Worm (Caenorhabditis elegans) whole organism, late embryonic: ENCODE measurements around the gene F16B12.6.

Experiments
- F13H6.1 ChIP-seq: sonication (generic microtip); optimal IDR thresholded peaks from 2 replicates; lab custom pipeline; 2016; ENCODE audit warnings: missing genetic modification characterization, missing compliant biosample characterization
- K02D7.2 ChIP-seq: sonication (generic microtip); optimal IDR thresholded peaks from 2 replicates; lab custom pipeline; 2017; ENCODE audit warnings: mild to moderate bottlenecking, missing genetic modification characterization, missing compliant biosample characterization
- K09A11.1 ChIP-seq: sonication (generic microtip); optimal IDR thresholded peaks from 2 replicates; lab custom pipeline; 2017; ENCODE audit warnings: antibody characterized with exemption, mild to moderate bottlenecking, missing genetic modification characterization, missing compliant biosample characterization; ENCODE audit not compliant: insufficient read depth
- T23F11.4 ChIP-seq: fragments of 200-800 bp; sonication (Bioruptor generic); optimal IDR thresholded peaks from 2 replicates; lab custom pipeline; 2018; ENCODE audit warnings: mild to moderate bottlenecking, missing genetic modification characterization, missing compliant biosample characterization
- Y22D7AL.16 ChIP-seq: sonication (generic microtip); optimal IDR thresholded peaks from 2 replicates; lab custom pipeline; 2016; ENCODE audit warnings: missing genetic modification characterization, missing compliant biosample characterization
- ahr-1 ChIP-seq: sonication (generic microtip); optimal IDR thresholded peaks from 2 replicates; lab custom pipeline; 2016; ENCODE audit warnings: missing genetic modification characterization, missing compliant biosample characterization
- ama-1 ChIP-seq: fragments of 150-350 bp; optimal IDR thresholded peaks from 2 replicates; lab custom pipeline; 2014
- ceh-14 ChIP-seq: sonication (generic microtip); optimal IDR thresholded peaks from 2 replicates; lab custom pipeline; 2016; ENCODE audit warnings: missing genotype, missing genetic modification characterization, missing compliant biosample characterization
- ceh-18 ChIP-seq: sonication (generic microtip); optimal IDR thresholded peaks from 2 replicates; lab custom pipeline; 2016; ENCODE audit warnings: missing genetic modification characterization, missing compliant biosample characterization
- ceh-19 ChIP-seq: fragments of 200-800 bp; sonication (Bioruptor generic); optimal IDR thresholded peaks from 2 replicates; lab custom pipeline; 2018; ENCODE audit warnings: mild to moderate bottlenecking, missing genetic modification characterization, missing compliant biosample characterization
- ceh-31 ChIP-seq: sonication (generic microtip); optimal IDR thresholded peaks from 2 replicates; lab custom pipeline; 2016; ENCODE audit warnings: missing genetic modification characterization, missing compliant biosample characterization
- ceh-45 ChIP-seq: fragments of 200-800 bp; sonication (Bioruptor generic); IDR thresholded peaks from 2 replicates; pipeline ENCODE4 v1.3.6; 2022; ENCODE audit warnings: missing genetic modification reagents, missing genetic modification characterization, missing compliant biosample characterization
- ceh-48 ChIP-seq: sonication (generic microtip); optimal IDR thresholded peaks from 2 replicates; lab custom pipeline; 2016; ENCODE audit warnings: missing genetic modification characterization, inconsistent platforms, missing compliant biosample characterization
- ceh-6 ChIP-seq: fragments of 200-800 bp; sonication (Bioruptor generic); optimal IDR thresholded peaks from 2 replicates; lab custom pipeline; 2018; ENCODE audit warnings: mild to moderate bottlenecking, missing genetic modification characterization, missing compliant biosample characterization
- dve-1 ChIP-seq: sonication (generic microtip); optimal IDR thresholded peaks from 2 replicates; lab custom pipeline; 2017; ENCODE audit warnings: antibody characterized with exemption, mild to moderate bottlenecking, missing genetic modification characterization, missing compliant biosample characterization
- elt-2 ChIP-seq: sonication (generic microtip); optimal IDR thresholded peaks from 2 replicates; lab custom pipeline; 2016; ENCODE audit warnings: missing genetic modification reagents, missing genetic modification characterization, missing compliant biosample characterization
- elt-4 ChIP-seq: sonication (generic microtip); optimal IDR thresholded peaks from 2 replicates; lab custom pipeline; 2016; ENCODE audit warnings: missing genetic modification characterization, missing compliant biosample characterization
- ets-4 ChIP-seq: sonication (generic microtip); optimal IDR thresholded peaks from 2 replicates; lab custom pipeline; 2016; ENCODE audit warnings: missing genetic modification characterization, missing compliant biosample characterization
- eyg-1 ChIP-seq: sonication (generic microtip); optimal IDR thresholded peaks from 2 replicates; lab custom pipeline; 2016; ENCODE audit warnings: missing genotype, missing genetic modification characterization, missing compliant biosample characterization
- fax-1 ChIP-seq: sonication (generic microtip); optimal IDR thresholded peaks from 2 replicates; lab custom pipeline; 2016; ENCODE audit warnings: missing genotype, missing genetic modification characterization, missing compliant biosample characterization
- gmeb-2 ChIP-seq: sonication (generic microtip); optimal IDR thresholded peaks from 2 replicates; lab custom pipeline; 2016; ENCODE audit warnings: missing genetic modification characterization, inconsistent platforms, missing compliant biosample characterization
- hlh-30 ChIP-seq: sonication (generic microtip); optimal IDR thresholded peaks from 2 replicates; lab custom pipeline; 2017; ENCODE audit warnings: antibody characterized with exemption, missing genetic modification characterization, missing compliant biosample characterization; ENCODE audit not compliant: insufficient read depth
- hlh-6 ChIP-seq: sonication (generic microtip); optimal IDR thresholded peaks from 2 replicates; lab custom pipeline; 2016; ENCODE audit warnings: missing genotype, missing genetic modification characterization, missing compliant biosample characterization
- hlh-8 ChIP-seq: sonication (generic microtip); optimal IDR thresholded peaks from 2 replicates; lab custom pipeline; 2016; ENCODE audit warnings: missing genotype, missing genetic modification characterization, missing compliant biosample characterization
- lin-11 ChIP-seq: fragments of 200-800 bp; sonication (Bioruptor generic); optimal IDR thresholded peaks from 2 replicates; lab custom pipeline; 2018; ENCODE audit warnings: mild to moderate bottlenecking, missing genetic modification characterization, missing compliant biosample characterization
- mec-3 ChIP-seq: sonication (generic microtip); optimal IDR thresholded peaks from 2 replicates; lab custom pipeline; 2016; ENCODE audit warnings: borderline replicate concordance, missing genetic modification characterization, missing compliant biosample characterization
- nfya-1 ChIP-seq: sonication (generic microtip); optimal IDR thresholded peaks from 2 replicates; lab custom pipeline; 2017; ENCODE audit warnings: missing genetic modification characterization, mild to moderate bottlenecking, missing compliant biosample characterization, antibody characterized with exemption, moderate library complexity
- nhr-11 ChIP-seq: fragments of 150-350 bp; optimal IDR thresholded peaks from 2 replicates; lab custom pipeline; 2014; ENCODE audit warnings: missing biosample characterization, missing genetic modification characterization
- npax-4 ChIP-seq: sonication (generic microtip); optimal IDR thresholded peaks from 2 replicates; lab custom pipeline; 2016; ENCODE audit warnings: missing genetic modification characterization, missing compliant biosample characterization
- pat-9 ChIP-seq: fragments of 200-800 bp; sonication (Bioruptor generic); optimal IDR thresholded peaks from 2 replicates; lab custom pipeline; 2018; ENCODE audit warnings: mild to moderate bottlenecking, missing genetic modification characterization, moderate library complexity, missing compliant biosample characterization
- pax-1 ChIP-seq: fragments of 150-350 bp; optimal IDR thresholded peaks from 2 replicates; lab custom pipeline; 2014; ENCODE audit warnings: missing biosample characterization, missing genetic modification characterization
- pha-2 ChIP-seq: sonication (generic microtip); optimal IDR thresholded peaks from 2 replicates; lab custom pipeline; 2017; ENCODE audit warnings: mild to moderate bottlenecking, missing genetic modification characterization, missing compliant biosample characterization
- pha-4 ChIP-seq: fragments of 150-350 bp; optimal IDR thresholded peaks from 2 replicates; lab custom pipeline; 2018; ENCODE audit warnings: missing biosample characterization, missing genetic modification reagents, missing genetic modification characterization
- pqm-1 ChIP-seq: sonication (generic microtip); optimal IDR thresholded peaks from 2 replicates; lab custom pipeline; 2016; ENCODE audit warnings: missing genetic modification characterization, missing compliant biosample characterization
- ref-2 ChIP-seq: sonication (generic microtip); optimal IDR thresholded peaks from 2 replicates; lab custom pipeline; 2016; ENCODE audit warnings: missing genetic modification characterization, missing compliant biosample characterization
- rnt-1 ChIP-seq: sonication (generic microtip); optimal IDR thresholded peaks from 2 replicates; lab custom pipeline; 2016; ENCODE audit warnings: missing genetic modification characterization, missing compliant biosample characterization
- sox-4 ChIP-seq: sonication (generic microtip); optimal IDR thresholded peaks from 2 replicates; lab custom pipeline; 2017; ENCODE audit warnings: mild to moderate bottlenecking, missing genetic modification characterization, inconsistent platforms, missing compliant biosample characterization
- tbx-2 ChIP-seq: sonication (generic microtip); optimal IDR thresholded peaks from 2 replicates; lab custom pipeline; 2016; ENCODE audit warnings: missing genetic modification characterization, missing compliant biosample characterization
- tbx-7 ChIP-seq: sonication (generic microtip); optimal IDR thresholded peaks from 2 replicates; lab custom pipeline; 2016; ENCODE audit warnings: missing genotype, missing genetic modification characterization, missing compliant biosample characterization
- ttx-3 ChIP-seq: sonication (generic microtip); optimal IDR thresholded peaks from 2 replicates; lab custom pipeline; 2016; ENCODE audit warnings: missing genetic modification reagents, missing genetic modification characterization, missing compliant biosample characterization
- unc-55 ChIP-seq: sonication (generic microtip); optimal IDR thresholded peaks from 2 replicates; lab custom pipeline; 2017; ENCODE audit warnings: missing biosample characterization, missing genetic modification reagents, missing genetic modification characterization
- zip-5 ChIP-seq: sonication (generic microtip); optimal IDR thresholded peaks from 2 replicates; lab custom pipeline; 2016; ENCODE audit warnings: missing genetic modification characterization, missing compliant biosample characterization

Gene F16B12.6

DNA sequence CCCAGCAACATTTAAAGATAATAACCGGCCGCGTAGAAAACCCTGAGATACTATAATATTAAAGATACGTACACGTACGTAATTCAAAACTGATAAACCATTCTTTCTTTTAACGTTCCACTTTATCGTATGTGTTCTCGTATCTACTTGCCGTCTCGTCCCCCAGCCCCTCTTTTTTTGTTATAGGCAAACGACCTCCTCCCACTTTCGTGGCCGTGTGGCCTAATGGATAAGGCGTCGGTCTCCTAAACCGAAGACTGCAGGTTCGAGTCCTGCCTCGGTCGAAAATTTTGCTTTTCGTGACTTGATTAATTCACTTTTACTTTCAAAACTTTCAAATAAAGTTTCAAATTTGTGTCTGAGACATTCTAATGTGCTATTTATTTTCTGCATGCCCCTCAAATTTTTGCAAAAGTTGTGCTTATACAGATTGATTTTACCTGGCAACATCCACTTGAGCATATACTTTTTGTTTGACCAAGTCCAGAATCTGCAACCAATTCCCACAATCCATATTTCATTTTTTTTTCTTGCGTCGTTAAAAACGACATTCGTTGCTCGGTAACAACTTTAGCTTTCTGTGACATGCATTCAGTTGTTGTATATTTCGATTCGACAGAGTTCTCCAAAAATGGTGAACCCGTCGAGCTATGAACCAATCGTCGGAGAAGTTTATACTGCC, 13.5 kb downstream of the F16B12.6 start, which contains the start of gene F28H6.7 (continued):
- peak; percentile 47 for TF ChIP-seq ets-4 (tag; lab: Kevin White, UChicago)
- peak; percentile 82 for TF ChIP-seq ceh-48 (tag; lab: Kevin White, UChicago)
- TF ChIP-seq ceh-31 = peak; percentile 46
- TF ChIP-seq pqm-1 (tag; lab: Kevin White, UChicago) = peak; percentile 71
- TF ChIP-seq zip-5 (tag; lab: Kevin White, UChicago) = peak; percentile 59
- TF ChIP-seq sox-4 (tag; lab: Kevin White, UChicago) = peak; percentile 89
- TF ChIP-seq rnt-1 = peak; percentile 85
- TF ChIP-seq dve-1 (tag; lab: Kevin White, UChicago) = peak; percentile 78
- peak; percentile 91 for TF ChIP-seq lin-11 (tag; lab: Kevin White, UChicago)
- no peak for TF ChIP-seq unc-55 (GFP tag; lab: Kevin White, UChicago)
- TF ChIP-seq K09A11.1 (tag; lab: Kevin White, UChicago) = peak; percentile 79
- TF ChIP-seq elt-4 (tag; lab: Kevin White, UChicago) = peak; percentile 53
- peak; percentile 80 for TF ChIP-seq fax-1 (tag; lab: Kevin White, UChicago)
- peak; percentile 97 for TF ChIP-seq elt-2 (tag; lab: Kevin White, UChicago)
- TF ChIP-seq nfya-1 (tag; lab: Kevin White, UChicago) = peak; percentile 48
- TF ChIP-seq mec-3 (tag; lab: Kevin White, UChicago) = no peak
- TF ChIP-seq ttx-3 (tag; lab: Kevin White, UChicago) = peak; percentile 92
- peak; percentile 95 for TF ChIP-seq ceh-45
- peak; percentile 72 for TF ChIP-seq ceh-14 (tag; lab: Kevin White, UChicago)
- peak; percentile 86 for TF ChIP-seq ref-2 (tag; lab: Kevin White, UChicago)
- peak; percentile 90 for TF ChIP-seq Y22D7AL.16 (tag; lab: Kevin White, UChicago)
- TF ChIP-seq npax-4 (tag; lab: Kevin White, UChicago) = peak; percentile 80
- peak; percentile 94 for TF ChIP-seq hlh-6 (tag; lab: Kevin White, UChicago)
- peak; percentile 87 for TF ChIP-seq gmeb-2 (tag; lab: Kevin White, UChicago)
- peak; percentile 45 for TF ChIP-seq tbx-7
- TF ChIP-seq K02D7.2 (tag; lab: Kevin White, UChicago) = peak; percentile 76
- peak; percentile 41 for TF ChIP-seq hlh-8 (tag; lab: Kevin White, UChicago)
- TF ChIP-seq tbx-2 (tag; lab: Kevin White, UChicago) = peak; percentile 85
- peak; percentile 69 for TF ChIP-seq F13H6.1 (tag; lab: Kevin White, UChicago)
- no peak for TF ChIP-seq nhr-11 (tag; lab: Kevin White, UChicago)
- TF ChIP-seq ceh-18 (tag; lab: Kevin White, UChicago) = peak; percentile 68
- peak; percentile 91 for TF ChIP-seq pat-9
- TF ChIP-seq ahr-1 (tag; lab: Kevin White, UChicago) = peak; percentile 74
- TF ChIP-seq ama-1 = no peak
- TF ChIP-seq ceh-19 (GFP tag; lab: Kevin White, UChicago) = peak; percentile 92
- peak; percentile 85 for TF ChIP-seq T23F11.4 (GFP tag; lab: Kevin White, UChicago)
- peak; percentile 85 for TF ChIP-seq pha-2
- TF ChIP-seq ceh-6 (GFP tag; lab: Kevin White, UChicago) = peak; percentile 90
- no peak for TF ChIP-seq pax-1 (tag; lab: Kevin White, UChicago)
- no peak for TF ChIP-seq pha-4 (tag; lab: Kevin White, UChicago)
- TF ChIP-seq eyg-1 (tag; lab: Kevin White, UChicago) = peak; percentile 85
- TF ChIP-seq hlh-30 (tag; lab: Kevin White, UChicago) = peak; percentile 19
- TF ChIP-seq, all 69 proteins: peak for 60
